Worm (Caenorhabditis elegans): Measurements from ENCODE around the gene F22E5.9.
"Not testable (repeated sequence)": the region's sequence is repeated elsewhere in the genome, so short reads cannot be mapped to it uniquely, and the experiment has no call there.

Gene F22E5.9

ce11 chrII:2673534-2673933, 35.3 kb downstream of the F22E5.9 start, which contains the start of the genes F22E5.20 and F22E5.1:
TSS of gene F22E5.20 (minus strand) at chrII:2673634.
TSS of gene F22E5.1 (plus strand) at chrII:2673775.
- not testable (repeated sequence) for TF ChIP-seq Y56A3A.18 (GFP tag; IDR thresholded peaks at IDR 0.05); dpl-1 (GFP tag; optimal IDR thresholded peaks at IDR 0.05); sea-2 (GFP tag; IDR thresholded peaks at IDR 0.05)

ce11 chrII:2677534-2678168, 39.5 kb downstream of the F22E5.9 start, which contains the start of gene F22E5.17:
TSS of gene F22E5.17 (plus strand) at chrII:2678041.
- TF ChIP-seq dox-1 (GFP tag; IDR thresholded peaks at IDR 0.05) (0 out of 2 replicates have a peak, but pooled peaks have one; percentile 17), C17E4.6 (GFP tag; IDR thresholded peaks at IDR 0.05) (no peak), zim-3 (tag; optimal IDR thresholded peaks at IDR 0.05) (no peak), efl-1 (GFP tag; optimal IDR thresholded peaks at IDR 0.05) (peak; percentile 63), atf-7 (tag; optimal IDR thresholded peaks at IDR 0.05) (peak; percentile 36), aptf-2 (GFP tag; conservative IDR thresholded peaks at IDR 0.05) (peak; percentile 77), madf-6 (GFP tag; IDR thresholded peaks at IDR 0.05) (peak; percentile 74), ekl-4 (GFP tag; IDR thresholded peaks at IDR 0.05) (0 out of 2 replicates have a peak, but pooled peaks have one; percentile 10), nhr-80 (tag; optimal IDR thresholded peaks at IDR 0.05) (peak; percentile 84), madf-8 (GFP tag; conservative IDR thresholded peaks at IDR 0.05) (peak; percentile 62), snpc-4 (GFP tag; optimal IDR thresholded peaks at IDR 0.05) (no peak), snpc-4 (tag; optimal IDR thresholded peaks at IDR 0.05) (peak in 1 of 4 experiments; percentile 36), ccch-3 (GFP tag; optimal IDR thresholded peaks at IDR 0.05) (no peak)

ce11 chrII:2681118-2681517, 42.9 kb downstream of the F22E5.9 start, which contains the start of gene F34D6.1:
TSS of gene F34D6.1 (minus strand) at chrII:2681218.
- no peak for TF ChIP-seq chd-7 (tag; optimal IDR thresholded peaks at IDR 0.05)
- no peak for TF ChIP-seq T07F8.4 (tag; optimal IDR thresholded peaks at IDR 0.05)
- no peak for TF ChIP-seq ztf-26 (tag; optimal IDR thresholded peaks at IDR 0.05)
- no peak for TF ChIP-seq ama-1 (optimal IDR thresholded peaks at IDR 0.05)
- TF ChIP-seq ama-1 (GFP tag; optimal IDR thresholded peaks at IDR 0.05): no peak
- no peak for TF ChIP-seq nhr-80 (tag; optimal IDR thresholded peaks at IDR 0.05)
- TF ChIP-seq madf-10 (tag; optimal IDR thresholded peaks at IDR 0.05): no peak
- TF ChIP-seq rcor-1 (GFP tag; IDR thresholded peaks at IDR 0.05): no peak
- TF ChIP-seq athp-1 (tag; optimal IDR thresholded peaks at IDR 0.05): no peak
- no peak for TF ChIP-seq ztf-28 (GFP tag; IDR thresholded peaks at IDR 0.05)
- no peak for TF ChIP-seq tbp1 (GFP tag; optimal IDR thresholded peaks at IDR 0.05)

- TF ChIP-seq T07F8.4 (tag; optimal IDR thresholded peaks at IDR 0.05) (no peak), lin-40 (tag; optimal IDR thresholded peaks at IDR 0.05) (no peak), nhr-27 (tag; optimal IDR thresholded peaks at IDR 0.05) (no peak), lin-26 (GFP tag; IDR thresholded peaks at IDR 0.05) (no peak), attf-5 (GFP tag; optimal IDR thresholded peaks at IDR 0.05) (no peak), zim-3 (tag; optimal IDR thresholded peaks at IDR 0.05) (no peak), dox-1 (GFP tag; IDR thresholded peaks at IDR 0.05) (no peak), egl-18 (GFP tag; IDR thresholded peaks at IDR 0.05) (no peak), let-607 (tag; optimal IDR thresholded peaks at IDR 0.05) (no peak)
Observed at ce11 chrII:2684208-2684607, 46.0 kb downstream of the F22E5.9 start, which contains the start of gene ceh-87. TSS of gene ceh-87 (minus strand) at chrII:2684308.

- TF ChIP-seq ccch-3 (GFP tag; optimal IDR thresholded peaks at IDR 0.05): no peak
- no peak for TF ChIP-seq ama-1 (optimal IDR thresholded peaks at IDR 0.05)
- TF ChIP-seq ama-1 (GFP tag; optimal IDR thresholded peaks at IDR 0.05): no peak
- no peak for TF ChIP-seq F37B4.10 (GFP tag; IDR thresholded peaks at IDR 0.05)
- TF ChIP-seq lin-40 (tag; optimal IDR thresholded peaks at IDR 0.05): no peak
- TF ChIP-seq K12H6.12 (tag; optimal IDR thresholded peaks at IDR 0.05): no peak
- no peak for TF ChIP-seq D2030.7 (GFP tag; IDR thresholded peaks at IDR 0.05)
- TF ChIP-seq lin-54 (GFP tag; optimal IDR thresholded peaks at IDR 0.05): no peak
- no peak for TF ChIP-seq lag-1 (GFP tag; IDR thresholded peaks at IDR 0.05)
- no peak for TF ChIP-seq hsf-1 (GFP tag; IDR thresholded peaks at IDR 0.05)
- TF ChIP-seq Y53G8AR.9 (GFP tag; conservative IDR thresholded peaks at IDR 0.05): no peak
- no peak for TF ChIP-seq tbp1 (GFP tag; optimal IDR thresholded peaks at IDR 0.05)
- no peak for TF ChIP-seq ceh-100 (GFP tag; IDR thresholded peaks at IDR 0.05)
- TF ChIP-seq madf-10 (tag; optimal IDR thresholded peaks at IDR 0.05): no peak
- no peak for TF ChIP-seq Y79H2A.3 (GFP tag; conservative IDR thresholded peaks at IDR 0.05)
- no peak for TF ChIP-seq egrh-3 (GFP tag; IDR thresholded peaks at IDR 0.05)
- TF ChIP-seq athp-1 (tag; optimal IDR thresholded peaks at IDR 0.05): no peak
- no peak for TF ChIP-seq let-607 (tag; optimal IDR thresholded peaks at IDR 0.05)
Observed at ce11 chrII:2684783-2685182, 46.6 kb downstream of the F22E5.9 start.
